Worm (Caenorhabditis elegans) whole organism, young adult: Measurements from ENCODE around the gene B0280.11.

Experiments
- aptf-2 ChIP-seq: fragments of 200-800 bp; sonication (Bioruptor generic); conservative IDR thresholded peaks from 2 replicates; pipeline ENCODE4 v1.3.6; 2022; ENCODE audit warnings: missing genetic modification reagents, missing genetic modification characterization, missing compliant biosample characterization
- cebp-2 ChIP-seq: fragments of 200-800 bp; sonication (Bioruptor generic); IDR thresholded peaks from 2 replicates; pipeline ENCODE4 v1.3.6; 2022; ENCODE audit warnings: missing genetic modification characterization, missing compliant biosample characterization
- ceh-79 ChIP-seq: sonication (generic microtip); optimal IDR thresholded peaks from 2 replicates; lab custom pipeline; 2017; ENCODE audit warnings: mild to moderate bottlenecking, missing genetic modification characterization, missing compliant biosample characterization
- die-1 ChIP-seq: sonication (generic microtip); optimal IDR thresholded peaks from 2 replicates; lab custom pipeline; 2016; ENCODE audit warnings: missing genotype, mild to moderate bottlenecking, missing genetic modification characterization, missing compliant biosample characterization
- efl-1 ChIP-seq: fragments of 150-350 bp; optimal IDR thresholded peaks from 2 replicates; lab custom pipeline; 2014; ENCODE audit warnings: missing biosample characterization, missing genetic modification reagents, missing genetic modification characterization
- gei-17 ChIP-seq: fragments of 200-800 bp; sonication (Bioruptor generic); optimal IDR thresholded peaks from 2 replicates; lab custom pipeline; 2018; ENCODE audit warnings: mild to moderate bottlenecking, missing genetic modification characterization, missing compliant biosample characterization
- lin-35 ChIP-seq, 3 experiments: fragments of 150-350 bp in 2 of 3; sonication (generic microtip) in 1 of 3; optimal IDR thresholded peaks; 2 replicates each; lab custom pipeline; 2014 to 2018; ENCODE audit warnings: missing biosample characterization in 3 of 3, missing genetic modification characterization in 3 of 3, missing genetic modification reagents in 3 of 3
- nhr-90 ChIP-seq: sonication (generic microtip); optimal IDR thresholded peaks from 2 replicates; lab custom pipeline; 2016; ENCODE audit warnings: missing genotype, mild to moderate bottlenecking, missing genetic modification characterization, missing compliant biosample characterization
- rec-8 ChIP-seq, 2 experiments: sonication (generic microtip); optimal IDR thresholded peaks; 2 replicates each; lab custom pipeline; 2016; ENCODE audit warnings: mild to moderate bottlenecking in 2 of 2, missing genetic modification characterization in 2 of 2, missing genetic modification reagents in 2 of 2, missing genotype in 2 of 2, missing biosample characterization in 1 of 2, missing compliant biosample characterization in 1 of 2, moderate library complexity in 1 of 2
- snpc-1.1 ChIP-seq: sonication (generic microtip); optimal IDR thresholded peaks from 2 replicates; lab custom pipeline; 2017; ENCODE audit warnings: missing genetic modification characterization, mild to moderate bottlenecking, missing compliant biosample characterization, antibody characterized with exemption, moderate library complexity, missing genotype, missing genetic modification reagents; ENCODE audit not compliant: insufficient read depth
- unc-62 ChIP-seq: fragments of 150-350 bp; optimal IDR thresholded peaks from 2 replicates; lab custom pipeline; 2014; ENCODE audit warnings: missing biosample characterization, missing genetic modification reagents, missing genetic modification characterization

DNA sequence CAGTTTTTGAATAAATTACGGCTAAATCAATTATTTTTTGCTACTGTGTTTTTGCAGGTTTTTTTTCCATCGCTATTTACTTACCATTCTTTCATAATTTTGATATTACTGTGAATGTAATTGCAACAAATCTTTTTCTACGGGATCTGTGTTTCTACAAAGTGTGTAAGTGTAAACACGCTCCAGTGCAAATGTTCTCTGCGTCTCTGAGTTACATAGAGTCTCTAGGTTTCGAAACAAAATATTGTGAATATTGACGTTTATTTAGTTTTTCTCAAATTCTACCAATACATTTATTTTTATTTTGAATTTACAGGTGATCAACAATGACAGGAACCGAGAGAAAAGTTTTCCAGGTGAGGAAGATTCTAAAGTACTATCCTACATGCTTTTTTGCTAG is 45.9 kb upstream of the B0280.11 start, which contains the start of gene yju-2:
- no peak for TF ChIP-seq snpc-1.1 (tag; lab: Kevin White, UChicago)
- no peak for TF ChIP-seq unc-62 (GFP tag; lab: Kevin White, UChicago)
- no peak for TF ChIP-seq ceh-79 (tag; lab: Kevin White, UChicago)
- TF ChIP-seq efl-1 (GFP tag; lab: Kevin White, UChicago), result peak; percentile 12
- no peak for TF ChIP-seq nhr-90
- no peak for TF ChIP-seq cebp-2 (GFP tag; lab: Robert Waterston, UW)
- no peak for TF ChIP-seq aptf-2 (GFP tag; lab: Robert Waterston, UW)
- TF ChIP-seq rec-8 (tag; optimal IDR thresholded peaks at IDR 0.05; lab: Kevin White, UChicago), result no peak
- TF ChIP-seq gei-17 (GFP tag; lab: Kevin White, UChicago), result no peak
- no peak for TF ChIP-seq die-1 (tag; lab: Kevin White, UChicago)
- TF ChIP-seq lin-35 (GFP tag; optimal IDR thresholded peaks at IDR 0.05; lab: Kevin White, UChicago), result peak in 1 of 3 experiments; percentile 57
